Fruit fly (Drosophila melanogaster): Measurements from ENCODE around the gene Cdk8.

Gene Cdk8

DNA sequence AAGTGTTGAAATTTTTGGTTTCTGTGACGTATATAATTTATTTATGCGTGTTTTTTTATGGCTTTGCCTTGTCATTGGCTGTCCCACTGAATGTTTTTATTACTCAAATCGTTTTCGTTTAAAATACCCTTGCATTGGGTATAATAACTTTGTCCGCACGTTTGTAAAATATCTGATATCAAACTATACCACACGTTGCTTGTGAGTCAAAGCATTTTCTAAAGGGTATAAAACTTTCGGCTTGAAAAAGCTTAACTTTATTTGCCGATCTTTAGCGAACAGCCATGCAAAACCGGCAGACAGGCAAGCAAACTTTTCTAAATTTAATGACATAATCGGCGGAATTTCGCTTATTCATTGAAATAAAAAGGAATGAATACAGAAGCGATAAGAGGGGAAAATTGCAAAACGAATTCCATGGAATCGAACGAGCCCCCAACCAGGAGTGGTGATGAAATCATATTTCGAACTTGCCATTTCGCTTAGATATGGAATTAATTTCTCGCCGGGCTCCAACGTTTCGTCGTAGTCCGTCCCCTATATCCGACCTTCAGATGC lies 9.0 kb upstream of the Cdk8 start (continued):
- TF ChIP-seq ind (GFP tag; optimal IDR thresholded peaks at IDR 0.05) (peak; percentile 58), CG14441 (GFP tag; IDR thresholded peaks at IDR 0.05) (peak; percentile 64), Asciz (GFP tag; optimal IDR thresholded peaks at IDR 0.05) (peak; percentile 15), br (optimal IDR thresholded peaks at IDR 0.05) (no peak), dm (GFP tag; optimal IDR thresholded peaks at IDR 0.05) (no peak), Atf3 (GFP tag; optimal IDR thresholded peaks at IDR 0.05) (no peak), zfh2 (GFP tag; optimal IDR thresholded peaks at IDR 0.05) (peak; percentile 54), cad (GFP tag; optimal IDR thresholded peaks at IDR 0.05) (no peak), grau (tag; optimal IDR thresholded peaks at IDR 0.05) (peak; percentile 65), CG8290 (GFP tag; optimal IDR thresholded peaks at IDR 0.05) (no peak), CG8290 (tag; optimal IDR thresholded peaks at IDR 0.05) (peak in 1 of 2 experiments; percentile 87), CG14965 (GFP tag; optimal IDR thresholded peaks at IDR 0.05; ENCODE audit: borderline replicate concordance) (no peak), CG4730 (GFP tag; IDR thresholded peaks at IDR 0.05) (no peak), CG9215 (GFP tag; IDR thresholded peaks at IDR 0.05) (peak; percentile 22; the same call in 1 of the 2 replicates), Hmr (GFP tag; optimal IDR thresholded peaks at IDR 0.05) (peak; percentile 30), CG13894 (tag; optimal IDR thresholded peaks at IDR 0.05) (peak; percentile 16), Aef1 (GFP tag; IDR thresholded peaks at IDR 0.05) (peak; percentile 37; the same call in 1 of the 3 replicates), CG7745 (tag; optimal IDR thresholded peaks at IDR 0.05) (no peak), CG2199 (GFP tag; IDR thresholded peaks at IDR 0.05) (no peak), CG9817 (tag; optimal IDR thresholded peaks at IDR 0.05) (peak; percentile 55), CG13123 (GFP tag; optimal IDR thresholded peaks at IDR 0.05) (no peak), Gug (GFP tag; IDR thresholded peaks at IDR 0.05) (peak; percentile 33; the same call in 2 of the 4 replicates), Hr3 (GFP tag; optimal IDR thresholded peaks at IDR 0.05) (peak; percentile 10), exex (tag; optimal IDR thresholded peaks at IDR 0.05) (no peak), lbe (GFP tag; optimal IDR thresholded peaks at IDR 0.05) (no peak), Elba2 (GFP tag; optimal IDR thresholded peaks at IDR 0.05) (no peak), CG3065 (GFP tag; optimal IDR thresholded peaks at IDR 0.05) (no peak), CG8924 (tag; optimal IDR thresholded peaks at IDR 0.05) (peak; percentile 41), CG7786 (GFP tag; optimal IDR thresholded peaks at IDR 0.05) (peak; percentile 18), CG10462 (GFP tag; optimal IDR thresholded peaks at IDR 0.05) (no peak), danr (GFP tag; IDR thresholded peaks at IDR 0.05) (no peak), CG6272 (GFP tag; IDR thresholded peaks at IDR 0.05) (no peak), Camta (GFP tag; optimal IDR thresholded peaks at IDR 0.05) (no peak), ssp (GFP tag; IDR thresholded peaks at IDR 0.05) (no peak), Trl (optimal IDR thresholded peaks at IDR 0.05) (no peak), Trl (GFP tag; optimal IDR thresholded peaks at IDR 0.05) (no peak), tin (GFP tag; optimal IDR thresholded peaks at IDR 0.05) (peak; percentile 33), Hand (GFP tag; optimal IDR thresholded peaks at IDR 0.05) (no peak), CG18476 (GFP tag; optimal IDR thresholded peaks at IDR 0.05) (no peak), chm (GFP tag; IDR thresholded peaks at IDR 0.05) (no peak; the same call in 1 of the 2 replicates), ems (GFP tag; optimal IDR thresholded peaks at IDR 0.05) (peak; percentile 37), da (GFP tag; optimal IDR thresholded peaks at IDR 0.05) (no peak), CG11247 (GFP tag; IDR thresholded peaks at IDR 0.05) (peak; percentile 58), crc (GFP tag; optimal IDR thresholded peaks at IDR 0.05) (peak; percentile 34), HLHmδ (GFP tag; optimal IDR thresholded peaks at IDR 0.05) (no peak), CG12155 (GFP tag; optimal IDR thresholded peaks at IDR 0.05) (peak; percentile 50), cwo (GFP tag; optimal IDR thresholded peaks at IDR 0.05) (peak; percentile 55), cas (GFP tag; IDR thresholded peaks at IDR 0.05) (no peak), HmgZ (tag; optimal IDR thresholded peaks at IDR 0.05) (peak; percentile 37), CG7372 (GFP tag; IDR thresholded peaks at IDR 0.05) (peak; percentile 53; the same call in 1 of the 2 replicates), PHDP (tag; optimal IDR thresholded peaks at IDR 0.05) (peak; percentile 60), Dip3 (GFP tag; optimal IDR thresholded peaks at IDR 0.05) (peak; percentile 46), CG1602 (GFP tag; optimal IDR thresholded peaks at IDR 0.05) (no peak)

Measured in whole organism, embryonic.